Fruit fly (Drosophila melanogaster) whole organism, prepupa: ENCODE data around the gene CG11369.

Source experiments
- Blimp-1 ChIP-seq: fragments of 200-800 bp; sonication (Bioruptor generic); optimal IDR thresholded peaks from 3 replicates; lab custom pipeline; 2017; ENCODE audit warnings: missing biosample characterization, missing genetic modification characterization, mild to moderate bottlenecking, moderate library complexity, missing genetic modification reagents
- CG10631 ChIP-seq: fragments of 200-800 bp; sonication (Bioruptor generic); optimal IDR thresholded peaks from 2 replicates; lab custom pipeline; 2016; ENCODE audit warnings: missing biosample characterization, missing genetic modification characterization
- CG10669 ChIP-seq: fragments of 200-800 bp; sonication (Bioruptor generic); optimal IDR thresholded peaks from 3 replicates; lab custom pipeline; 2018; ENCODE audit warnings: missing biosample characterization, mild to moderate bottlenecking, missing genetic modification characterization, moderate library complexity
- CG11762 ChIP-seq: fragments of 200-800 bp; sonication (Bioruptor generic); optimal IDR thresholded peaks from 3 replicates; lab custom pipeline; 2016; ENCODE audit warnings: missing biosample characterization, missing genetic modification characterization; ENCODE audit not compliant: insufficient read depth
- CG15336 ChIP-seq: fragments of 200-800 bp; sonication (Bioruptor generic); IDR thresholded peaks from 2 replicates; pipeline ENCODE4 v1.3.6; 2022; ENCODE audit warnings: missing biosample characterization, missing genetic modification characterization
- CG1621 ChIP-seq: fragments of 200-800 bp; sonication (Bioruptor generic); optimal IDR thresholded peaks from 3 replicates; lab custom pipeline; 2018; ENCODE audit warnings: missing biosample characterization, mild to moderate bottlenecking, missing genetic modification characterization
- CG16779 ChIP-seq: fragments of 200-800 bp; sonication (Bioruptor generic); optimal IDR thresholded peaks from 3 replicates; lab custom pipeline; 2017; ENCODE audit warnings: missing biosample characterization, mild to moderate bottlenecking, missing genetic modification characterization
- CG3032 ChIP-seq: fragments of 200-800 bp; optimal IDR thresholded peaks from 2 replicates; lab custom pipeline; 2019; ENCODE audit warnings: missing biosample characterization, mild to moderate bottlenecking, missing genetic modification characterization, moderate library complexity
- CG31627 ChIP-seq: fragments of 200-800 bp; sonication (Bioruptor generic); optimal IDR thresholded peaks from 3 replicates; lab custom pipeline; 2016; ENCODE audit warnings: missing biosample characterization, missing genetic modification characterization
- CG32006 ChIP-seq: fragments of 200-800 bp; sonication (Bioruptor generic); optimal IDR thresholded peaks from 3 replicates; lab custom pipeline; 2017; ENCODE audit warnings: missing biosample characterization, mild to moderate bottlenecking, missing genetic modification characterization
- CG34406 ChIP-seq: fragments of 200-800 bp; sonication (Bioruptor generic); optimal IDR thresholded peaks from 3 replicates; lab custom pipeline; 2016; ENCODE audit warnings: missing biosample characterization, missing genetic modification characterization
- CG3919 ChIP-seq: fragments of 200-800 bp; sonication (Bioruptor generic); optimal IDR thresholded peaks from 3 replicates; lab custom pipeline; 2016; ENCODE audit warnings: missing biosample characterization, missing genetic modification characterization
- CG4318 ChIP-seq: fragments of 200-800 bp; sonication (Bioruptor generic); optimal IDR thresholded peaks from 3 replicates; lab custom pipeline; 2017; ENCODE audit warnings: missing biosample characterization, mild to moderate bottlenecking, missing genetic modification characterization
- CG6163 ChIP-seq: fragments of 200-800 bp; sonication (Bioruptor generic); IDR thresholded peaks from 3 replicates; pipeline ENCODE4 v1.3.6; 2022; ENCODE audit warnings: missing biosample characterization, missing genetic modification characterization
- CG6276 ChIP-seq: fragments of 200-800 bp; sonication (Bioruptor generic); optimal IDR thresholded peaks from 2 replicates; lab custom pipeline; 2017; ENCODE audit warnings: missing biosample characterization, mild to moderate bottlenecking, missing genetic modification characterization
- CG6792 ChIP-seq: fragments of 200-800 bp; sonication (Bioruptor generic); optimal IDR thresholded peaks from 3 replicates; lab custom pipeline; 2016; ENCODE audit warnings: missing biosample characterization, missing genetic modification characterization
- CG6808 ChIP-seq: fragments of 200-800 bp; sonication (Bioruptor generic); optimal IDR thresholded peaks from 3 replicates; lab custom pipeline; 2017; ENCODE audit warnings: missing biosample characterization, missing genetic modification characterization, mild to moderate bottlenecking, moderate library complexity, missing genetic modification reagents
- CG6854 ChIP-seq: fragments of 200-800 bp; sonication (Bioruptor generic); optimal IDR thresholded peaks from 2 replicates; lab custom pipeline; 2017; ENCODE audit warnings: missing biosample characterization, mild to moderate bottlenecking, missing genetic modification characterization
- CG7368 ChIP-seq: fragments of 200-800 bp; sonication (Bioruptor generic); optimal IDR thresholded peaks from 3 replicates; lab custom pipeline; 2016; ENCODE audit warnings: missing biosample characterization, missing genetic modification characterization
- CG8119 ChIP-seq: fragments of 200-800 bp; sonication (Bioruptor generic); IDR thresholded peaks from 3 replicates; pipeline ENCODE4 v1.3.6; 2022; ENCODE audit warnings: missing biosample characterization, missing genetic modification characterization
- CG8319 ChIP-seq: fragments of 200-800 bp; sonication (Bioruptor generic); optimal IDR thresholded peaks from 3 replicates; lab custom pipeline; 2016; ENCODE audit warnings: missing biosample characterization, missing genetic modification characterization
- CG8632 ChIP-seq: fragments of 200-800 bp; sonication (Bioruptor generic); optimal IDR thresholded peaks from 3 replicates; lab custom pipeline; 2016; ENCODE audit warnings: missing biosample characterization, missing genetic modification characterization
- CG9139 ChIP-seq: fragments of 200-800 bp; sonication (Bioruptor generic); optimal IDR thresholded peaks from 3 replicates; lab custom pipeline; 2017; ENCODE audit warnings: missing biosample characterization, mild to moderate bottlenecking, missing genetic modification characterization
- Eip75B ChIP-seq: fragments of 200-800 bp; sonication (Bioruptor generic); optimal IDR thresholded peaks from 3 replicates; lab custom pipeline; 2016; ENCODE audit warnings: missing biosample characterization, missing genetic modification characterization
- Eip78C ChIP-seq: fragments of 200-800 bp; sonication (Bioruptor generic); peaks from one replicate; lab custom pipeline; 2016; ENCODE audit warnings: missing biosample characterization, missing genetic modification characterization
- Eip93F ChIP-seq: fragments of 200-800 bp; sonication (Bioruptor generic); optimal IDR thresholded peaks from 2 replicates; lab custom pipeline; 2016; ENCODE audit warnings: missing biosample characterization, mild to moderate bottlenecking, missing genetic modification characterization
- Ets21C ChIP-seq: fragments of 200-800 bp; sonication (Bioruptor generic); optimal IDR thresholded peaks from 3 replicates; lab custom pipeline; 2016; ENCODE audit warnings: missing biosample characterization, missing genetic modification characterization
- Ets96B ChIP-seq: fragments of 200-800 bp; optimal IDR thresholded peaks from 2 replicates; lab custom pipeline; 2019; ENCODE audit warnings: missing biosample characterization, mild to moderate bottlenecking, missing genetic modification characterization, moderate library complexity
- Gug ChIP-seq: fragments of 200-800 bp; sonication (Bioruptor generic); IDR thresholded peaks from 2 replicates; pipeline ENCODE4 v1.3.6; 2022; ENCODE audit warnings: missing biosample characterization, missing genetic modification characterization
- Hr38 ChIP-seq: sonication (Bioruptor generic); optimal IDR thresholded peaks from 2 replicates; lab custom pipeline; 2016; ENCODE audit warnings: missing biosample characterization, missing genetic modification characterization
- Hr39 ChIP-seq: fragments of 200-800 bp; sonication (Bioruptor generic); optimal IDR thresholded peaks from 2 replicates; lab custom pipeline; 2016; ENCODE audit warnings: missing biosample characterization, missing genetic modification characterization
- Hr4 ChIP-seq: fragments of 200-800 bp; sonication (Bioruptor generic); optimal IDR thresholded peaks from 3 replicates; lab custom pipeline; 2016; ENCODE audit warnings: missing biosample characterization, missing genetic modification characterization
- Lpt ChIP-seq: fragments of 200-800 bp; sonication (Bioruptor generic); optimal IDR thresholded peaks from 3 replicates; lab custom pipeline; 2016; ENCODE audit warnings: missing biosample characterization, missing genetic modification characterization
- Smox ChIP-seq: fragments of 200-800 bp; sonication (Bioruptor generic); optimal IDR thresholded peaks from 3 replicates; lab custom pipeline; 2016; ENCODE audit warnings: missing biosample characterization, missing genetic modification characterization
- Sox102F ChIP-seq: fragments of 200-800 bp; sonication (Bioruptor generic); optimal IDR thresholded peaks from 2 replicates; lab custom pipeline; 2016; ENCODE audit warnings: missing biosample characterization, mild to moderate bottlenecking, missing genetic modification characterization
- Sox14 ChIP-seq: fragments of 200-800 bp; sonication (Bioruptor generic); optimal IDR thresholded peaks from 3 replicates; lab custom pipeline; 2016; ENCODE audit warnings: missing biosample characterization, missing genetic modification characterization
- achi ChIP-seq: fragments of 200-800 bp; sonication (Bioruptor generic); optimal IDR thresholded peaks from 3 replicates; lab custom pipeline; 2016; ENCODE audit warnings: missing biosample characterization, missing genetic modification characterization
- acj6 ChIP-seq: fragments of 200-800 bp; sonication (Bioruptor generic); optimal IDR thresholded peaks from 3 replicates; lab custom pipeline; 2016; ENCODE audit warnings: missing biosample characterization, missing genetic modification characterization
- cyc ChIP-seq: fragments of 200-800 bp; sonication (Bioruptor generic); optimal IDR thresholded peaks from 3 replicates; lab custom pipeline; 2016; ENCODE audit warnings: missing biosample characterization, missing genetic modification characterization
- dac ChIP-seq: fragments of 200-800 bp; sonication (Bioruptor generic); optimal IDR thresholded peaks from 2 replicates; lab custom pipeline; 2017; ENCODE audit warnings: missing biosample characterization, mild to moderate bottlenecking, missing genetic modification characterization
- dsx ChIP-seq: fragments of 200-800 bp; optimal IDR thresholded peaks from 3 replicates; lab custom pipeline; 2019; ENCODE audit warnings: missing biosample characterization, mild to moderate bottlenecking, missing genetic modification characterization, moderate library complexity; ENCODE audit not compliant: poor library complexity, severe bottlenecking
- eg ChIP-seq: fragments of 200-800 bp; sonication (Bioruptor generic); IDR thresholded peaks from 3 replicates; pipeline ENCODE4 v1.3.6; 2022; ENCODE audit warnings: missing biosample characterization, missing genetic modification characterization
- esn ChIP-seq: fragments of 200-800 bp; sonication (Bioruptor generic); optimal IDR thresholded peaks from 2 replicates; lab custom pipeline; 2016; ENCODE audit warnings: missing biosample characterization, mild to moderate bottlenecking, missing genetic modification characterization, moderate library complexity
- fd59A ChIP-seq: fragments of 200-800 bp; sonication (Bioruptor generic); optimal IDR thresholded peaks from 2 replicates; lab custom pipeline; 2017; ENCODE audit warnings: missing biosample characterization, mild to moderate bottlenecking, missing genetic modification characterization, missing genetic modification reagents
- fkh ChIP-seq: fragments of 200-800 bp; sonication (Bioruptor generic); optimal IDR thresholded peaks from 3 replicates; lab custom pipeline; 2017; ENCODE audit warnings: missing biosample characterization, mild to moderate bottlenecking, missing genetic modification characterization, moderate library complexity
- lz ChIP-seq: fragments of 200-800 bp; sonication (Bioruptor generic); optimal IDR thresholded peaks from 3 replicates; lab custom pipeline; 2016; ENCODE audit warnings: missing biosample characterization, missing genetic modification characterization
- net ChIP-seq: fragments of 200-800 bp; sonication (Bioruptor generic); optimal IDR thresholded peaks from 3 replicates; lab custom pipeline; 2016; ENCODE audit warnings: missing biosample characterization, missing genetic modification characterization
- pdm3 ChIP-seq: fragments of 200-800 bp; sonication (Bioruptor generic); optimal IDR thresholded peaks from 3 replicates; lab custom pipeline; 2016; ENCODE audit warnings: missing biosample characterization, missing genetic modification characterization
- salr ChIP-seq, 2 experiments: fragments of 200-800 bp; sonication (Bioruptor generic); optimal IDR thresholded peaks; 3 replicates each; lab custom pipeline; 2016 to 2018; ENCODE audit warnings: missing biosample characterization in 2 of 2, missing genetic modification characterization in 2 of 2, mild to moderate bottlenecking in 1 of 2
- spab ChIP-seq: fragments of 200-800 bp; sonication (Bioruptor generic); optimal IDR thresholded peaks from 2 replicates; lab custom pipeline; 2017; ENCODE audit warnings: missing biosample characterization, mild to moderate bottlenecking, missing genetic modification characterization, missing genetic modification reagents
- svp ChIP-seq: fragments of 200-800 bp; sonication (Bioruptor generic); peaks from one replicate; lab custom pipeline; 2016; ENCODE audit warnings: missing biosample characterization, missing genetic modification characterization
- topi ChIP-seq: fragments of 200-800 bp; sonication (Bioruptor generic); optimal IDR thresholded peaks from 3 replicates; lab custom pipeline; 2016; ENCODE audit warnings: missing biosample characterization, missing genetic modification characterization
- vri ChIP-seq: fragments of 200-800 bp; sonication (Bioruptor generic); optimal IDR thresholded peaks from 3 replicates; lab custom pipeline; 2016; ENCODE audit warnings: missing biosample characterization, mild to moderate bottlenecking, missing genetic modification characterization

Gene CG11369

DNA sequence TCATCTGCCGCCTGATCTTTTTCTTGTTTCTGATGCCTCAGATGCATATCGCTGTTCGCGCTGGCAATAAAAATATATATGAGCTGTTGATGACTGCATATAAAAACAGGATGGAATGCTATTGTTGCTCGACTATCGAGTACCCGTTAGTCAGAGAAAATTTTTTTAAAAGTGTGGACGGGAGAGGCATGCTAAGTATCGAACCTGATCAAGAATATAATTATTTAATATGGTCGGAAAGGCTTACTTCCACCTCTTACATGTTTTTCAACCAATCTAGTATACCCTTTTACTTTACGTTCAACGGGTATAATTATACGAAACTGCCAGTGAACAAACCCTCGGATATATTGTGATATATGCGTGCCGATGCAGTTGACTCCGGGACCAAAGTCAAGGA is 36.3 kb upstream of the CG11369 start:
- TF ChIP-seq Hr4 (GFP tag; lab: Kevin White, UChicago) (no peak), Gug (GFP tag; lab: Robert Waterston, UW) (no peak), CG8119 (GFP tag; lab: Robert Waterston, UW) (no peak), fkh (GFP tag; lab: Kevin White, UChicago) (no peak), spab (peak; percentile 51), CG11762 (GFP tag; lab: Kevin White, UChicago) (peak; percentile 19), Lpt (GFP tag; lab: Kevin White, UChicago) (no peak), Smox (GFP tag; lab: Kevin White, UChicago) (peak; percentile 25), Eip93F (GFP tag; lab: Kevin White, UChicago) (no peak), CG6163 (GFP tag; lab: Robert Waterston, UW) (peak; percentile 57; the same call in 2 of the 3 replicates), topi (GFP tag; lab: Kevin White, UChicago) (peak; percentile 73), dac (no peak), CG8319 (GFP tag; lab: Kevin White, UChicago) (peak; percentile 41), CG4318 (GFP tag; lab: Kevin White, UChicago) (no peak), net (GFP tag; lab: Kevin White, UChicago) (peak; percentile 25), CG3919 (GFP tag; lab: Kevin White, UChicago) (peak; percentile 66), Eip75B (GFP tag; lab: Kevin White, UChicago) (peak; percentile 36), CG6808 (GFP tag; lab: Kevin White, UChicago) (peak; percentile 38), fd59A (GFP tag; lab: Kevin White, UChicago) (peak; percentile 24), Hr38 (no peak), cyc (GFP tag; lab: Kevin White, UChicago) (peak; percentile 53), Sox14 (GFP tag; lab: Kevin White, UChicago) (peak; percentile 44), CG1621 (peak; percentile 23), achi (peak; percentile 26), CG15336 (GFP tag; lab: Robert Waterston, UW) (no peak), CG7368 (GFP tag; lab: Kevin White, UChicago) (peak; percentile 35), CG6276 (GFP tag; lab: Kevin White, UChicago) (no peak), CG34406 (GFP tag; lab: Kevin White, UChicago) (peak; percentile 58), CG10631 (peak; percentile 27), CG10669 (peak; percentile 70), Eip78C (GFP tag; lab: Kevin White, UChicago) (peak; percentile 88), dsx (GFP tag; lab: Kevin White, UChicago) (peak; percentile 52), CG16779 (no peak), CG6792 (GFP tag; lab: Kevin White, UChicago) (peak; percentile 42), Ets21C (no peak), CG8632 (GFP tag; lab: Kevin White, UChicago) (peak; percentile 42), CG31627 (GFP tag; lab: Kevin White, UChicago) (peak; percentile 24), Ets96B (peak; percentile 64), pdm3 (GFP tag; lab: Kevin White, UChicago) (peak; percentile 45), salr (GFP tag; optimal IDR thresholded peaks at IDR 0.05; lab: Kevin White, UChicago) (peak in 1 of 2 experiments; percentile 8), lz (peak; percentile 35), Blimp-1 (GFP tag; lab: Kevin White, UChicago) (no peak), Sox102F (GFP tag; lab: Kevin White, UChicago) (peak; percentile 24), eg (GFP tag; lab: Robert Waterston, UW) (no peak), CG9139 (GFP tag; lab: Kevin White, UChicago) (peak; percentile 22), CG6854 (GFP tag; lab: Kevin White, UChicago) (no peak), esn (GFP tag; lab: Kevin White, UChicago) (peak; percentile 45), vri (GFP tag; lab: Kevin White, UChicago) (no peak), CG3032 (peak; percentile 58), Hr39 (GFP tag; lab: Kevin White, UChicago) (peak; percentile 28), svp (GFP tag; lab: Kevin White, UChicago) (peak; percentile 79), CG32006 (GFP tag; lab: Kevin White, UChicago) (no peak), acj6 (GFP tag; lab: Kevin White, UChicago) (peak; percentile 47)
